Fruit fly (Drosophila melanogaster) Kc167 (cell line): ENCODE measurements around the gene CG15695.

Experiments
- Myc ChIP-seq: fragments of >200 bp; optimal IDR thresholded peaks from 2 replicates; lab custom pipeline; 2017; ENCODE audit warnings: missing external identifiers
- Sin3A ChIP-seq: fragments of >200 bp; optimal IDR thresholded peaks from 2 replicates; lab custom pipeline; 2018; ENCODE audit warnings: missing external identifiers
- h ChIP-seq: fragments of >200 bp; optimal IDR thresholded peaks from 3 replicates; lab custom pipeline; 2018; ENCODE audit warnings: missing external identifiers
- insv ChIP-seq: fragments of >200 bp; optimal IDR thresholded peaks from 3 replicates; lab custom pipeline; 2018; ENCODE audit warnings: missing external identifiers
- psq ChIP-seq: fragments of >200 bp; optimal IDR thresholded peaks from 2 replicates; lab custom pipeline; 2017; ENCODE audit warnings: missing external identifiers

DNA sequence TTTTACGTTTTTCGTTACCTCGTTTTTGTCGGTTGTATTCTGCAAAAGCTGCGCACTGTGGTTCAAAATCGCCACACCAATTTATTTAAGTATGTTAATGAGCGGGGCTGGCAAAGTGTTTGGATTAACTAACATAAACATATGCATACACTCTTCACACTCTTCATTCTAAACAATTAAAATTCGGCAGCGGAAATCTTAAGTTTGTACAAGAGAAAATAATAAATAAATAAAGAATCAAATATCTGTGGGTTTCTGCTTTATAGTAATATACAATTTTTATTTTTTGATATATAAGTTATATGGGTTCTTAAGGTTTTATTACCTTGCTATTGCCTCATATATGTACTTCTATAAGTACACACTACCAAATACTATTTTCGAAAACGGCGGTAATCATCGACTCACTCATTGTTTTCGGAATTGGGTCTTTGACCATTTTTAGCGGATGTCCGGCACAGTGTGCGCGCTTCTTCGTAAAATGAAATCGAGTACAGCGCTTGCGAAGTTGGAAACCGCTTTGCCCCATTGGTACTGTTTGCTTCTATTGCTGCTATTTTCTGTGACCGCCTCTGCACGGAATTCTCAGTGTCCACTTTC is 5.6 kb upstream of the CG15695 start:
- no peak for TF ChIP-seq Myc (lab: Kevin White, UChicago)
- TF ChIP-seq h (lab: Kevin White, UChicago), result no peak
- no peak for TF ChIP-seq Sin3A
- TF ChIP-seq insv (lab: Kevin White, UChicago), result no peak
- TF ChIP-seq psq, result no peak
